Worm (Caenorhabditis elegans) whole organism, L2 larva: ENCODE results near the gene glb-34.

Source experiments
- C34F6.9 ChIP-seq: fragments of 150-350 bp; optimal IDR thresholded peaks from 2 replicates; lab custom pipeline; 2014; ENCODE audit warnings: missing biosample characterization, missing genetic modification characterization
- F13H6.1 ChIP-seq: sonication (generic microtip); optimal IDR thresholded peaks from 2 replicates; lab custom pipeline; 2016; ENCODE audit warnings: missing genetic modification characterization, missing compliant biosample characterization
- R02D3.7 ChIP-seq: fragments of 150-350 bp; optimal IDR thresholded peaks from 2 replicates; lab custom pipeline; 2014; ENCODE audit warnings: missing biosample characterization, missing genetic modification characterization
- Y55F3AM.14 ChIP-seq: fragments of 200-800 bp; sonication (Bioruptor generic); optimal IDR thresholded peaks from 2 replicates; lab custom pipeline; 2018; ENCODE audit warnings: mild to moderate bottlenecking, missing genetic modification characterization, missing compliant biosample characterization
- ZK546.5 ChIP-seq: sonication (generic microtip); optimal IDR thresholded peaks from 2 replicates; lab custom pipeline; 2017; ENCODE audit warnings: missing biosample characterization, missing genetic modification characterization
- ama-1 ChIP-seq: fragments of 150-350 bp; optimal IDR thresholded peaks from 2 replicates; lab custom pipeline; 2018; ENCODE audit warnings: inconsistent platforms
- crh-2 ChIP-seq: sonication (generic microtip); optimal IDR thresholded peaks from 2 replicates; lab custom pipeline; 2017; ENCODE audit warnings: missing biosample characterization, missing genetic modification characterization
- dmd-4 ChIP-seq: sonication (generic microtip); optimal IDR thresholded peaks from 2 replicates; lab custom pipeline; 2017; ENCODE audit warnings: missing biosample characterization, missing genetic modification characterization
- egl-27 ChIP-seq: sonication (generic microtip); optimal IDR thresholded peaks from 3 replicates; lab custom pipeline; 2017; ENCODE audit warnings: missing biosample characterization, missing genetic modification reagents, missing genetic modification characterization
- elt-1 ChIP-seq: fragments of 150-350 bp; optimal IDR thresholded peaks from 2 replicates; lab custom pipeline; 2014; ENCODE audit warnings: missing biosample characterization, missing genetic modification characterization
- elt-3 ChIP-seq: sonication (generic microtip); optimal IDR thresholded peaks from 2 replicates; lab custom pipeline; 2017; ENCODE audit warnings: missing biosample characterization, missing genetic modification characterization
- fos-1 ChIP-seq: fragments of 150-350 bp; optimal IDR thresholded peaks from 2 replicates; lab custom pipeline; 2014; ENCODE audit warnings: missing biosample characterization, missing genetic modification characterization
- gmeb-1 ChIP-seq: fragments of 150-350 bp; optimal IDR thresholded peaks from 2 replicates; lab custom pipeline; 2014; ENCODE audit warnings: missing biosample characterization, missing genetic modification characterization
- lin-13 ChIP-seq: fragments of 150-350 bp; optimal IDR thresholded peaks from 2 replicates; lab custom pipeline; 2014; ENCODE audit warnings: missing biosample characterization, missing genetic modification reagents, missing genetic modification characterization
- lin-39 ChIP-seq: fragments of 150-350 bp; optimal IDR thresholded peaks from 2 replicates; lab custom pipeline; 2014; ENCODE audit warnings: missing biosample characterization, missing genetic modification reagents, missing genetic modification characterization
- lsy-2 ChIP-seq, 2 experiments: fragments of 150-350 bp in 1 of 2; sonication (generic microtip) in 1 of 2; optimal IDR thresholded peaks; 2 replicates each; lab custom pipeline; 2014 to 2017; ENCODE audit warnings: missing biosample characterization in 2 of 2, missing genetic modification characterization in 2 of 2
- mab-5 ChIP-seq: fragments of 150-350 bp; optimal IDR thresholded peaks from 2 replicates; lab custom pipeline; 2014; ENCODE audit warnings: missing biosample characterization, missing genetic modification characterization
- mbf-1 ChIP-seq: sonication (generic microtip); optimal IDR thresholded peaks from 2 replicates; lab custom pipeline; 2017; ENCODE audit warnings: missing biosample characterization, missing genetic modification characterization
- mdl-1 ChIP-seq, 2 experiments: fragments of 150-350 bp in 1 of 2; sonication (generic microtip) in 1 of 2; optimal IDR thresholded peaks; 2 replicates each; lab custom pipeline; 2017; ENCODE audit warnings: missing biosample characterization in 2 of 2, missing genetic modification characterization in 2 of 2
- nhr-10 ChIP-seq: sonication (generic microtip); optimal IDR thresholded peaks from 2 replicates; lab custom pipeline; 2017; ENCODE audit warnings: missing biosample characterization, missing genetic modification characterization
- nhr-11 ChIP-seq: fragments of 150-350 bp; optimal IDR thresholded peaks from 2 replicates; lab custom pipeline; 2014; ENCODE audit warnings: missing biosample characterization, missing genetic modification characterization
- nhr-12 ChIP-seq: fragments of 150-350 bp; optimal IDR thresholded peaks from 2 replicates; lab custom pipeline; 2014; ENCODE audit warnings: missing biosample characterization, missing genetic modification characterization
- nhr-129 ChIP-seq: fragments of 150-350 bp; optimal IDR thresholded peaks from 2 replicates; lab custom pipeline; 2014; ENCODE audit warnings: missing biosample characterization, missing genetic modification characterization
- nhr-23 ChIP-seq: fragments of 150-350 bp; optimal IDR thresholded peaks from 2 replicates; lab custom pipeline; 2014; ENCODE audit warnings: missing biosample characterization, missing genetic modification reagents, missing genetic modification characterization
- nhr-237 ChIP-seq: fragments of 150-350 bp; optimal IDR thresholded peaks from 2 replicates; lab custom pipeline; 2014; ENCODE audit warnings: missing biosample characterization, missing genetic modification characterization
- nhr-25 ChIP-seq: fragments of 150-350 bp; sonication (generic microtip); optimal IDR thresholded peaks from 3 replicates; lab custom pipeline; 2014; ENCODE audit warnings: missing biosample characterization, missing genetic modification characterization
- nhr-77 ChIP-seq: fragments of 150-350 bp; optimal IDR thresholded peaks from 2 replicates; lab custom pipeline; 2014; ENCODE audit warnings: missing biosample characterization, missing genetic modification characterization
- peb-1 ChIP-seq: fragments of 150-350 bp; optimal IDR thresholded peaks from 2 replicates; lab custom pipeline; 2014; ENCODE audit warnings: missing biosample characterization, missing genetic modification characterization
- sem-4 ChIP-seq: fragments of 150-350 bp; optimal IDR thresholded peaks from 2 replicates; lab custom pipeline; 2014; ENCODE audit warnings: missing biosample characterization, missing genetic modification reagents, missing genetic modification characterization
- skn-1 ChIP-seq: sonication (generic microtip); optimal IDR thresholded peaks from 2 replicates; lab custom pipeline; 2017; ENCODE audit warnings: missing biosample characterization, missing genetic modification characterization
- snpc-4 ChIP-seq: fragments of 150-350 bp; optimal IDR thresholded peaks from 2 replicates; lab custom pipeline; 2014; ENCODE audit warnings: missing biosample characterization, missing genetic modification characterization
- unc-55 ChIP-seq: fragments of 150-350 bp; sonication (generic microtip); optimal IDR thresholded peaks from 3 replicates; lab custom pipeline; 2014; ENCODE audit warnings: missing biosample characterization, missing genetic modification reagents, missing genetic modification characterization
- unc-62 ChIP-seq: fragments of 150-350 bp; optimal IDR thresholded peaks from 2 replicates; lab custom pipeline; 2014; ENCODE audit warnings: missing biosample characterization, missing genetic modification reagents, missing genetic modification characterization
- zag-1 ChIP-seq: fragments of 150-350 bp; optimal IDR thresholded peaks from 2 replicates; lab custom pipeline; 2014; ENCODE audit warnings: missing biosample characterization, missing genetic modification characterization
- ztf-1 ChIP-seq: fragments of 200-800 bp; sonication (Bioruptor generic); conservative IDR thresholded peaks from 2 replicates; pipeline ENCODE4 v1.3.6; 2022; ENCODE audit warnings: missing genetic modification characterization, missing compliant biosample characterization
- ztf-4 ChIP-seq: fragments of 150-350 bp; optimal IDR thresholded peaks from 2 replicates; lab custom pipeline; 2014; ENCODE audit warnings: missing biosample characterization, missing genetic modification characterization

The glb-34 gene

DNA sequence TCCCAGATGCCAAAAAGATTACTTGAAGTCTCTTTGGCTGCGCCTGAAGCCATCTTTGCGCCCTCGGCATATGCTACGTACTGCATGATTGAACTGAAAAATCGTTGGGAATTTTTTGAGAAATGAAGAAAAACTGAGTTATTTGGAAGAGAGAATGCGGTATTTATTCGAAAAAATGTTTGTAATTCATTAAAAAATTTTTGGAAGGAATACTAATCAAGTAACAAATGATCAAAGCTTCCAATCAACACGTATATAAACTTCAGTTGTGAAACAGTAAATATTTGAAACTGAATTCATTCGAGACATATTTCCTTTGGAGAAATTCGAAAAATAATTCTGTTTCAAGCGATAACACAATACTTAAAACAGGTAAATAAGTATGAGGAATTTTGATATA is 30.0 kb downstream of the glb-34 start, which contains the start of gene pals-29:
TSS of gene pals-29 (minus strand) at position 101 of the 400 bp plus-strand sequence.
- TF ChIP-seq nhr-23 (tag; lab: Kevin White, UChicago) = no peak
- no peak for TF ChIP-seq ama-1 (lab: Kevin White, UChicago)
- no peak for TF ChIP-seq R02D3.7 (tag; lab: Kevin White, UChicago)
- no peak for TF ChIP-seq dmd-4
- TF ChIP-seq C34F6.9 (tag; lab: Kevin White, UChicago) = no peak
- TF ChIP-seq egl-27 = no peak
- no peak for TF ChIP-seq unc-62 (GFP tag; lab: Kevin White, UChicago)
- TF ChIP-seq F13H6.1 (tag; lab: Kevin White, UChicago) = no peak
- no peak for TF ChIP-seq fos-1
- TF ChIP-seq lin-39 = no peak

DNA sequence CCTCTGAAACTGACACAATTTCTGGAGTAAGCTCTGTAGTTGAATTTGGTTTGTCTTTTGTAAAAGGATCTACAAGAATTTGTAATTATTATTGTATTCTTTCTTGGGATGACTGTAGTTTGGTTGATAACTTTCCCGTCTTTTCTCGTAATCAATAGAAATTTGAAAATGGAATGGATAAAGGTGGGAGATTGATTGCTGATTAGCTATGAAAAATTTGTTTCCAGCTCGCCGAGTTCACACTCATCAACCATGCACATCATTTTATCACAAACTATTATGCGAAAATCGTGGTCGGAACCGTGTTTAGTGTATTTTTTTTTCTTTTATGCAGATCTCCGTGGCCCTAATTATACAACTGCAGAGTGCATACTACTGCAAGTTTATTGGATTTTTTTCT is 35.6 kb downstream of the glb-34 start, which contains the start of gene T27E7.5:
TSS of gene T27E7.5 (plus strand) at position 253 of the 400 bp plus-strand sequence.
- TF ChIP-seq nhr-25 (tag; lab: Kevin White, UChicago) (no peak), ZK546.5 (tag; lab: Kevin White, UChicago) (no peak), elt-3 (tag; lab: Kevin White, UChicago) (no peak), elt-1 (tag; lab: Kevin White, UChicago) (no peak), egl-27 (no peak), nhr-12 (tag; lab: Kevin White, UChicago) (no peak), Y55F3AM.14 (GFP tag; lab: Kevin White, UChicago) (no peak), unc-55 (GFP tag; lab: Kevin White, UChicago) (no peak), crh-2 (no peak), peb-1 (tag; lab: Kevin White, UChicago) (no peak), snpc-4 (tag; lab: Kevin White, UChicago) (no peak), F13H6.1 (tag; lab: Kevin White, UChicago) (no peak), fos-1 (no peak), mdl-1 (tag; optimal IDR thresholded peaks at IDR 0.05; lab: Kevin White, UChicago) (no peak), nhr-77 (tag; lab: Kevin White, UChicago) (no peak), ama-1 (lab: Kevin White, UChicago) (no peak), lsy-2 (tag; optimal IDR thresholded peaks at IDR 0.05; lab: Kevin White, UChicago) (no peak)

DNA sequence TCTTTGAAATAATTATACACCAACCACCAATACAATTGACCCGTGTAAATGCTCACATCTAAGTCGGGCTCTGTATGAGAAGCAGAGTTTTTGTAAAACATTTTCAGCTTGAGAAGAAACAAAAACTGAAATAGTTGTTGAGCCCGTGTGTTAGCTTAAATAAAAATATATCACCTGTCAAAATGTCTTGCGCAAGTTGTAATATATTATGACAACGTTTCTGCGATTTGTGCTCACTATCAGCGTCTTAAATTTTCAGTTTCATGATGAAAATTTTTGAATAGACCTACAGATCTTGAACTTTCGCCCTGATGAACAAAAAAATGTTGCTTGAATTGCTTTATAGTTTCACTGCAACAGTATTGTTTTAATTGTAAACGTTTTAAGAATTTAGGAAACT is 37.5 kb downstream of the glb-34 start, which contains the start of gene T27E7.4:
TSS of gene T27E7.4 (minus strand) at position 101 of the 400 bp plus-strand sequence.
- TF ChIP-seq nhr-11 (tag; lab: Kevin White, UChicago) = no peak
- no peak for TF ChIP-seq lin-13 (GFP tag; lab: Kevin White, UChicago)
- no peak for TF ChIP-seq mab-5 (tag; lab: Kevin White, UChicago)
- no peak for TF ChIP-seq ztf-1 (GFP tag; lab: Robert Waterston, UW)
- no peak for TF ChIP-seq Y55F3AM.14 (GFP tag; lab: Kevin White, UChicago)
- TF ChIP-seq sem-4 (tag; lab: Kevin White, UChicago) = no peak
- no peak for TF ChIP-seq skn-1 (tag; lab: Kevin White, UChicago)
- TF ChIP-seq ama-1 (lab: Kevin White, UChicago) = no peak
- no peak for TF ChIP-seq nhr-237 (tag; lab: Kevin White, UChicago)
- no peak for TF ChIP-seq nhr-10 (tag; lab: Kevin White, UChicago)
- TF ChIP-seq mbf-1 (tag; lab: Kevin White, UChicago) = no peak
- TF ChIP-seq egl-27 = no peak
- no peak for TF ChIP-seq mdl-1 (tag; optimal IDR thresholded peaks at IDR 0.05; lab: Kevin White, UChicago)
- TF ChIP-seq nhr-77 (tag; lab: Kevin White, UChicago) = no peak
- no peak for TF ChIP-seq lin-39
- TF ChIP-seq, all 48 proteins: peak for 0

DNA sequence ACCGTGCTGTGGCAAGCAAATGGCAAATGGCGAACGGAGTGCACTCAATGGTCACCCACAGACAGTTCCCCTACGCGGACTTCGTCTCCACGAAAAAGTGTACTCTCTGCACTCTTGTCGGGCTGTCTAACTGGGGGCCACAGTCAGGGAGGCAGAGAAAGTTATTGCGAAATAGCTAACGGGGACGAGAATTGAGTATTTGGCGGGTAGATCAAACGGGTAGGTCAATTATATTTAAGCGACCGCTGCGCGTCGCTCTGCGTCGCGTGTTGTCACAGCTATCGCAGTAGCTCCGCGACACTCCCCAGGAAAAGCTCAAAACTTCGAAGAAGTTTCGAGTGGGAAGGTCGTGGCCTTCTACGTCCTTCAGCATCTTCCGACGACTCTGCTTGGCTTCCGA is 40.1 kb downstream of the glb-34 start:
- TF ChIP-seq nhr-25 (tag; lab: Kevin White, UChicago) (no peak), nhr-129 (tag; lab: Kevin White, UChicago) (peak; percentile 13), sem-4 (tag; lab: Kevin White, UChicago) (no peak), ztf-4 (tag; lab: Kevin White, UChicago) (no peak)

DNA sequence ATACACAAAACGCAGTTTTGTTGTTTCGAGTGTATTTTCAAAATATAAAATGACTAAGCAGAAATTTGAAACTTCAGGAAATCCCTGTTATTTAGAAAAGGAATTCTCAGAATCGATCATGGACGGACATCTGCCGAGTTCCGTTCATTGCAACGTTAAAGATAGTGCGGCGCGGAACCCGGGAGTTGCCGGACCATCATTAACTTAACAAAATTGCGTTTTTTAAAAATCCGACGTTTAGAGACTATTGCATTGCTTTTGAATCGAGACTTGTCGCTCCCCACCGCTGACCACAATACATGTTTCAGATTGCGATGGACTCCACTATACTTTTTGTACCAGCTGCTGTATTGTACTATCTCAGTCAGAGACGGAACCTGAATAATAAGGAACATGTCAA is 42.5 kb downstream of the glb-34 start:
- TF ChIP-seq R02D3.7 (tag; lab: Kevin White, UChicago) (no peak), ZK546.5 (tag; lab: Kevin White, UChicago) (no peak), gmeb-1 (tag; lab: Kevin White, UChicago) (no peak), unc-55 (GFP tag; lab: Kevin White, UChicago) (no peak), skn-1 (tag; lab: Kevin White, UChicago) (no peak), nhr-77 (tag; lab: Kevin White, UChicago) (no peak), ama-1 (lab: Kevin White, UChicago) (no peak), egl-27 (no peak), crh-2 (no peak), dmd-4 (no peak), nhr-11 (tag; lab: Kevin White, UChicago) (no peak), F13H6.1 (tag; lab: Kevin White, UChicago) (no peak), sem-4 (tag; lab: Kevin White, UChicago) (no peak), mdl-1 (tag; optimal IDR thresholded peaks at IDR 0.05; lab: Kevin White, UChicago) (no peak), zag-1 (tag; lab: Kevin White, UChicago) (no peak)
